Worm (Caenorhabditis elegans): ENCODE data around the gene argk-1.

ce11 chrV:16124739-16125138 is 21.0 kb downstream of the argk-1 start, which contains the start of gene nhr-111:
- no peak for TF ChIP-seq lin-39 (tag; optimal IDR thresholded peaks at IDR 0.05)
- no peak for TF ChIP-seq hmg-1.1 (GFP tag; IDR thresholded peaks at IDR 0.05)
- TF ChIP-seq lin-29 (GFP tag; IDR thresholded peaks at IDR 0.05), result no peak
- TF ChIP-seq zag-1 (tag; optimal IDR thresholded peaks at IDR 0.05), result no peak
- no peak for TF ChIP-seq aly-2 (tag; optimal IDR thresholded peaks at IDR 0.05)
- TF ChIP-seq gei-8 (GFP tag; optimal IDR thresholded peaks at IDR 0.05), result no peak
- TF ChIP-seq ceh-28 (tag; optimal IDR thresholded peaks at IDR 0.05), result no peak

All from whole organism, L4 larva.